Worm (Caenorhabditis elegans) whole organism, late embryonic: ENCODE measurements around the gene Y59E9AL.4.
A peak's percentile ranks its signal among the peaks of the same experiment; 100 is the strongest.

Experiments
- F13H6.1 ChIP-seq: sonication (generic microtip); optimal IDR thresholded peaks from 2 replicates; lab custom pipeline; 2016; ENCODE audit warnings: missing genetic modification characterization, missing compliant biosample characterization
- K02D7.2 ChIP-seq: sonication (generic microtip); optimal IDR thresholded peaks from 2 replicates; lab custom pipeline; 2017; ENCODE audit warnings: mild to moderate bottlenecking, missing genetic modification characterization, missing compliant biosample characterization
- K09A11.1 ChIP-seq: sonication (generic microtip); optimal IDR thresholded peaks from 2 replicates; lab custom pipeline; 2017; ENCODE audit warnings: antibody characterized with exemption, mild to moderate bottlenecking, missing genetic modification characterization, missing compliant biosample characterization; ENCODE audit not compliant: insufficient read depth
- ceh-14 ChIP-seq: sonication (generic microtip); optimal IDR thresholded peaks from 2 replicates; lab custom pipeline; 2016; ENCODE audit warnings: missing genotype, missing genetic modification characterization, missing compliant biosample characterization
- ceh-19 ChIP-seq: fragments of 200-800 bp; sonication (Bioruptor generic); optimal IDR thresholded peaks from 2 replicates; lab custom pipeline; 2018; ENCODE audit warnings: mild to moderate bottlenecking, missing genetic modification characterization, missing compliant biosample characterization
- ceh-22 ChIP-seq: sonication (generic microtip); optimal IDR thresholded peaks from 2 replicates; lab custom pipeline; 2017; ENCODE audit warnings: missing biosample characterization, missing genetic modification characterization
- ceh-24 ChIP-seq: sonication (generic microtip); optimal IDR thresholded peaks from 2 replicates; lab custom pipeline; 2016; ENCODE audit warnings: mild to moderate bottlenecking, missing genetic modification characterization, missing compliant biosample characterization
- ceh-30 ChIP-seq: fragments of 150-350 bp; optimal IDR thresholded peaks from 2 replicates; lab custom pipeline; 2014; ENCODE audit warnings: missing biosample characterization, missing genetic modification characterization
- ceh-34 ChIP-seq: sonication (generic microtip); optimal IDR thresholded peaks from 2 replicates; lab custom pipeline; 2016; ENCODE audit warnings: mild to moderate bottlenecking, missing genetic modification characterization, missing compliant biosample characterization
- ceh-6 ChIP-seq: fragments of 200-800 bp; sonication (Bioruptor generic); optimal IDR thresholded peaks from 2 replicates; lab custom pipeline; 2018; ENCODE audit warnings: mild to moderate bottlenecking, missing genetic modification characterization, missing compliant biosample characterization
- ceh-9 ChIP-seq: sonication (generic microtip); optimal IDR thresholded peaks from 2 replicates; lab custom pipeline; 2016; ENCODE audit warnings: mild to moderate bottlenecking, missing genetic modification characterization, inconsistent platforms, missing compliant biosample characterization
- che-1 ChIP-seq: sonication (generic microtip); optimal IDR thresholded peaks from 2 replicates; lab custom pipeline; 2016; ENCODE audit warnings: mild to moderate bottlenecking, missing genetic modification characterization, missing compliant biosample characterization
- dmd-4 ChIP-seq: sonication (generic microtip); optimal IDR thresholded peaks from 2 replicates; lab custom pipeline; 2016; ENCODE audit warnings: borderline replicate concordance, missing genetic modification characterization, missing compliant biosample characterization
- ets-4 ChIP-seq: sonication (generic microtip); optimal IDR thresholded peaks from 2 replicates; lab custom pipeline; 2016; ENCODE audit warnings: missing genetic modification characterization, missing compliant biosample characterization
- eyg-1 ChIP-seq: sonication (generic microtip); optimal IDR thresholded peaks from 2 replicates; lab custom pipeline; 2016; ENCODE audit warnings: missing genotype, missing genetic modification characterization, missing compliant biosample characterization
- fax-1 ChIP-seq: sonication (generic microtip); optimal IDR thresholded peaks from 2 replicates; lab custom pipeline; 2016; ENCODE audit warnings: missing genotype, missing genetic modification characterization, missing compliant biosample characterization
- fkh-6 ChIP-seq: sonication (generic microtip); optimal IDR thresholded peaks from 2 replicates; lab custom pipeline; 2016; ENCODE audit warnings: missing genetic modification characterization, missing compliant biosample characterization
- hlh-13 ChIP-seq: fragments of 200-800 bp; sonication (Bioruptor generic); optimal IDR thresholded peaks from 2 replicates; lab custom pipeline; 2018; ENCODE audit warnings: mild to moderate bottlenecking, missing genetic modification characterization, missing compliant biosample characterization
- hlh-15 ChIP-seq: sonication (generic microtip); optimal IDR thresholded peaks from 2 replicates; lab custom pipeline; 2016; ENCODE audit warnings: missing genetic modification characterization, missing compliant biosample characterization
- hlh-6 ChIP-seq: sonication (generic microtip); optimal IDR thresholded peaks from 2 replicates; lab custom pipeline; 2016; ENCODE audit warnings: missing genotype, missing genetic modification characterization, missing compliant biosample characterization
- hlh-8 ChIP-seq: sonication (generic microtip); optimal IDR thresholded peaks from 2 replicates; lab custom pipeline; 2016; ENCODE audit warnings: missing genotype, missing genetic modification characterization, missing compliant biosample characterization
- lim-6 ChIP-seq: sonication (generic microtip); optimal IDR thresholded peaks from 2 replicates; lab custom pipeline; 2016; ENCODE audit warnings: missing genetic modification characterization, missing compliant biosample characterization
- lin-11 ChIP-seq: fragments of 200-800 bp; sonication (Bioruptor generic); optimal IDR thresholded peaks from 2 replicates; lab custom pipeline; 2018; ENCODE audit warnings: mild to moderate bottlenecking, missing genetic modification characterization, missing compliant biosample characterization
- nfya-1 ChIP-seq: sonication (generic microtip); optimal IDR thresholded peaks from 2 replicates; lab custom pipeline; 2017; ENCODE audit warnings: missing genetic modification characterization, mild to moderate bottlenecking, missing compliant biosample characterization, antibody characterized with exemption, moderate library complexity
- nhr-232 ChIP-seq: sonication (generic microtip); optimal IDR thresholded peaks from 2 replicates; lab custom pipeline; 2016; ENCODE audit warnings: missing genetic modification characterization, missing compliant biosample characterization
- npax-4 ChIP-seq: sonication (generic microtip); optimal IDR thresholded peaks from 2 replicates; lab custom pipeline; 2016; ENCODE audit warnings: missing genetic modification characterization, missing compliant biosample characterization
- pag-3 ChIP-seq: sonication (generic microtip); optimal IDR thresholded peaks from 2 replicates; lab custom pipeline; 2016; ENCODE audit warnings: missing compliant biosample characterization, missing genetic modification characterization, borderline replicate concordance
- pha-2 ChIP-seq: sonication (generic microtip); optimal IDR thresholded peaks from 2 replicates; lab custom pipeline; 2017; ENCODE audit warnings: mild to moderate bottlenecking, missing genetic modification characterization, missing compliant biosample characterization
- pha-4 ChIP-seq: fragments of 150-350 bp; optimal IDR thresholded peaks from 2 replicates; lab custom pipeline; 2018; ENCODE audit warnings: missing biosample characterization, missing genetic modification reagents, missing genetic modification characterization
- pqm-1 ChIP-seq: sonication (generic microtip); optimal IDR thresholded peaks from 2 replicates; lab custom pipeline; 2016; ENCODE audit warnings: missing genetic modification characterization, missing compliant biosample characterization
- pros-1 ChIP-seq: fragments of 150-350 bp; optimal IDR thresholded peaks from 2 replicates; lab custom pipeline; 2014; ENCODE audit warnings: missing biosample characterization, missing genetic modification reagents, missing genetic modification characterization
- ref-2 ChIP-seq: sonication (generic microtip); optimal IDR thresholded peaks from 2 replicates; lab custom pipeline; 2016; ENCODE audit warnings: missing genetic modification characterization, missing compliant biosample characterization
- rnt-1 ChIP-seq: sonication (generic microtip); optimal IDR thresholded peaks from 2 replicates; lab custom pipeline; 2016; ENCODE audit warnings: missing genetic modification characterization, missing compliant biosample characterization
- tbx-2 ChIP-seq: sonication (generic microtip); optimal IDR thresholded peaks from 2 replicates; lab custom pipeline; 2016; ENCODE audit warnings: missing genetic modification characterization, missing compliant biosample characterization
- ttx-3 ChIP-seq: sonication (generic microtip); optimal IDR thresholded peaks from 2 replicates; lab custom pipeline; 2016; ENCODE audit warnings: missing genetic modification reagents, missing genetic modification characterization, missing compliant biosample characterization
- unc-3 ChIP-seq, 2 experiments: fragments of 200-800 bp in 1 of 2; sonication (Bioruptor generic) in 1 of 2; sonication (generic microtip) in 1 of 2; conservative IDR thresholded peaks in 1 of 2; optimal IDR thresholded peaks in 1 of 2; 2 replicates each; pipeline versions ENCODE4 v1.3.6 to Lab custom; 2016 to 2022; ENCODE audit warnings: missing compliant biosample characterization in 2 of 2, missing genetic modification characterization in 2 of 2, missing genetic modification reagents in 1 of 2
- unc-42 ChIP-seq: sonication (generic microtip); optimal IDR thresholded peaks from 2 replicates; lab custom pipeline; 2016; ENCODE audit warnings: missing genotype, missing genetic modification characterization, missing compliant biosample characterization
- unc-86 ChIP-seq: sonication (generic microtip); optimal IDR thresholded peaks from 2 replicates; lab custom pipeline; 2016; ENCODE audit warnings: missing genetic modification characterization, missing compliant biosample characterization

Gene Y59E9AL.4

ce11 chrIV:5183755-5184166 is 31.2 kb downstream of the Y59E9AL.4 start, which contains the start of gene W03F8.4 (continued):
- TF ChIP-seq K09A11.1 (tag; lab: Kevin White, UChicago) (no peak), hlh-13 (GFP tag; lab: Kevin White, UChicago) (no peak), nhr-232 (tag; lab: Kevin White, UChicago) (no peak), pqm-1 (tag; lab: Kevin White, UChicago) (no peak), fax-1 (tag; lab: Kevin White, UChicago) (no peak), ceh-30 (tag; lab: Kevin White, UChicago) (peak; percentile 83), fkh-6 (tag; lab: Kevin White, UChicago) (no peak), ceh-19 (GFP tag; lab: Kevin White, UChicago) (no peak), pha-4 (tag; lab: Kevin White, UChicago) (no peak), hlh-6 (tag; lab: Kevin White, UChicago) (no peak), lim-6 (tag; lab: Kevin White, UChicago) (no peak), eyg-1 (tag; lab: Kevin White, UChicago) (no peak), unc-86 (tag; lab: Kevin White, UChicago) (no peak), ceh-22 (no peak), hlh-8 (tag; lab: Kevin White, UChicago) (no peak), unc-42 (peak; percentile 58), lin-11 (tag; lab: Kevin White, UChicago) (peak; percentile 26), che-1 (tag; lab: Kevin White, UChicago) (peak; percentile 37), ets-4 (tag; lab: Kevin White, UChicago) (no peak), tbx-2 (tag; lab: Kevin White, UChicago) (peak; percentile 46), npax-4 (tag; lab: Kevin White, UChicago) (no peak), ceh-9 (tag; lab: Kevin White, UChicago) (no peak), nfya-1 (tag; lab: Kevin White, UChicago) (peak; percentile 76), ttx-3 (tag; lab: Kevin White, UChicago) (peak; percentile 33), ceh-6 (no peak)

DNA sequence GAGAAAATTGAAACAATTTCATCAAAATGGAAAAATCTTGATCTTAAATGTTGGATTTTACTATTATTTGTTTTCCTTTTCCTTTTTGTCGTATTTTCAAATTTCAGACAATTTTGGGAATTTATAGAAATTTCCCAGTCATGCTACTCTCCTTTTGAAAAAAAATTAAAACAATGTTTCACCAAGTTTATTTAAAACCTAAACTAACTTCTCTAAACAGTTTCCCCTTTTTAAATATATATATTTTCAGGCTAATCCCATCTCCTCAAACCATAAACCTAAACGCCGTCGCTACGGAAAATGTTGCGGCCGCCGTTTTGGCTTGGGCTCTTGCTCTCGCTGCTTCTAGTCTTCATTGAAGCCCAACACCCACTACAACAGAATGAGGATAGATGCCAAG is 42.0 kb downstream of the Y59E9AL.4 start, which contains the start of gene lam-1:
lam-1 (plus strand) TSS at position 301 of the 400 bp plus-strand sequence.
- TF ChIP-seq ref-2 (tag; lab: Kevin White, UChicago) (no peak), ceh-19 (GFP tag; lab: Kevin White, UChicago) (no peak), hlh-13 (GFP tag; lab: Kevin White, UChicago) (no peak), hlh-6 (tag; lab: Kevin White, UChicago) (no peak), ceh-14 (tag; lab: Kevin White, UChicago) (no peak), F13H6.1 (tag; lab: Kevin White, UChicago) (no peak), hlh-15 (tag; lab: Kevin White, UChicago) (no peak), pag-3 (tag; lab: Kevin White, UChicago) (no peak), K02D7.2 (tag; lab: Kevin White, UChicago) (no peak), pha-2 (tag; lab: Kevin White, UChicago) (no peak), ceh-9 (tag; lab: Kevin White, UChicago) (no peak), rnt-1 (tag; lab: Kevin White, UChicago) (no peak), unc-3 (GFP tag; conservative IDR thresholded peaks at IDR 0.05; lab: Robert Waterston, UW) (no peak), unc-3 (tag; optimal IDR thresholded peaks at IDR 0.05; lab: Kevin White, UChicago) (no peak), pros-1 (no peak), ceh-24 (tag; lab: Kevin White, UChicago) (no peak), ceh-34 (tag; lab: Kevin White, UChicago) (no peak)

DNA sequence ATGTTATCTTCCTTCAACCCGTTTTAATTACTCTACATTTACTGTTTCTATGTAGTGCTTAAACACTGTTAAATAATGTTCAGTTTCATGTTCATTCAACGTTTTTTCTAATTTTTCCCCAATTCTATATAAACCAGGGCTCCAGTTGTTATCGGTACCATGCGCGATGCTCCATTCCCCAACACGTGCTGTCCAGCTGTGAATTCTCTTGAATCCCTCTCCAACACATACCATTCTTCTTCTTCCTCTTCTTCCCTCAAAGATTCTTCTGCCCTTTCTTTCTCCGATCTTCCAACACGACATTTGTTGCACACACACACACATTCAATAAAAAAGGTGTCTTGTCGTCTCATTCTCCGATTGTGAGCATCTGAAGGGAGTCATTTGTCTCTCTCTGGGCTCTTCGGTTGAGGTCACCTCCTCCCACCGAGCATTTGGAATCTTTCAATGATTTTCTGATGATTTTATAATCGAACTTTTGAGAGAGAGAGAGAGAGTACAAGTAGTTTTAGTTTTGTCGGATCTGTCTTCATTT is 42.9 kb downstream of the Y59E9AL.4 start:
- TF ChIP-seq hlh-8 (tag; lab: Kevin White, UChicago) (peak; percentile 95), dmd-4 (tag; lab: Kevin White, UChicago) (no peak)
